Fruit fly (Drosophila melanogaster) whole organism, adult: ENCODE results near the gene Mgat2.

Experiments used
- CG14711 ChIP-seq: fragments of 200-800 bp; sonication (Bioruptor generic); optimal IDR thresholded peaks from 2 replicates; lab custom pipeline; 2018; ENCODE audit warnings: missing biosample characterization, mild to moderate bottlenecking, missing genetic modification characterization, moderate library complexity
- CG5204 ChIP-seq: fragments of 200-800 bp; sonication (Bioruptor generic); optimal IDR thresholded peaks from 2 replicates; lab custom pipeline; 2016; ENCODE audit warnings: missing biosample characterization, missing genetic modification characterization
- Crg-1 ChIP-seq: fragments of 200-800 bp; sonication (Bioruptor generic); optimal IDR thresholded peaks from 2 replicates; lab custom pipeline; 2016; ENCODE audit warnings: missing biosample characterization, missing genetic modification characterization
- kay ChIP-seq: fragments of 200-800 bp; sonication (Bioruptor generic); peaks from one replicate; lab custom pipeline; 2016; ENCODE audit warnings: missing biosample characterization, missing genetic modification characterization, borderline replicate concordance
- pad ChIP-seq: fragments of 200-800 bp; sonication (Bioruptor generic); optimal IDR thresholded peaks from 3 replicates; lab custom pipeline; 2017; ENCODE audit warnings: missing biosample characterization, missing genetic modification characterization, mild to moderate bottlenecking, moderate library complexity, missing genetic modification reagents
- tj ChIP-seq: fragments of 200-800 bp; sonication (Bioruptor generic); optimal IDR thresholded peaks from 3 replicates; lab custom pipeline; 2017; ENCODE audit warnings: missing biosample characterization, mild to moderate bottlenecking, missing genetic modification characterization, moderate library complexity

- TF ChIP-seq Crg-1: no peak
- TF ChIP-seq kay: no peak
- TF ChIP-seq tj (GFP tag; lab: Kevin White, UChicago): no peak
- no peak for TF ChIP-seq pad
- no peak for TF ChIP-seq CG5204 (GFP tag; lab: Kevin White, UChicago)
- TF ChIP-seq CG14711 (tag; lab: Kevin White, UChicago): no peak
Measured at dm6 chr3R:30030061-30030460, 8.0 kb upstream of the Mgat2 start.
